Worm (Caenorhabditis elegans) whole organism, early embryonic: ENCODE measurements around the gene wdr-83.
A peak's percentile ranks its signal among the peaks of the same experiment; 100 is the strongest.

Experiments used
- B0310.2 ChIP-seq: sonication (generic microtip); optimal IDR thresholded peaks from 2 replicates; lab custom pipeline; 2016; ENCODE audit warnings: mild to moderate bottlenecking, missing genetic modification characterization, missing compliant biosample characterization
- F13C5.2 ChIP-seq: sonication (generic microtip); optimal IDR thresholded peaks from 2 replicates; lab custom pipeline; 2017; ENCODE audit warnings: mild to moderate bottlenecking, missing genetic modification characterization, inconsistent platforms, missing compliant biosample characterization
- aly-1 ChIP-seq: sonication (generic microtip); optimal IDR thresholded peaks from 2 replicates; lab custom pipeline; 2016; ENCODE audit warnings: missing genetic modification characterization, missing compliant biosample characterization
- ama-1 ChIP-seq: fragments of 150-350 bp; optimal IDR thresholded peaks from 2 replicates; lab custom pipeline; 2014
- ceh-13 ChIP-seq: fragments of 200-800 bp; sonication (Bioruptor generic); optimal IDR thresholded peaks from 2 replicates; lab custom pipeline; 2018; ENCODE audit warnings: mild to moderate bottlenecking, missing genetic modification characterization, missing compliant biosample characterization
- ceh-36 ChIP-seq: sonication (generic microtip); optimal IDR thresholded peaks from 2 replicates; lab custom pipeline; 2016; ENCODE audit warnings: missing genetic modification characterization, inconsistent platforms, missing compliant biosample characterization
- ets-7 ChIP-seq: sonication (generic microtip); optimal IDR thresholded peaks from 2 replicates; lab custom pipeline; 2016; ENCODE audit warnings: missing genotype, missing genetic modification characterization, missing compliant biosample characterization
- flt-1 ChIP-seq: fragments of 200-800 bp; sonication (Bioruptor generic); IDR thresholded peaks from 2 replicates; pipeline ENCODE4 v1.3.6; 2022; ENCODE audit warnings: missing genetic modification characterization, missing compliant biosample characterization
- hmbx-1 ChIP-seq: sonication (generic microtip); optimal IDR thresholded peaks from 2 replicates; lab custom pipeline; 2016; ENCODE audit warnings: mild to moderate bottlenecking, missing genetic modification characterization, missing compliant biosample characterization
- hmg-4 ChIP-seq: fragments of 200-800 bp; sonication (Bioruptor generic); optimal IDR thresholded peaks from 2 replicates; lab custom pipeline; 2018; ENCODE audit warnings: mild to moderate bottlenecking, missing genetic modification characterization, missing compliant biosample characterization
- hnd-1 ChIP-seq: sonication (generic microtip); optimal IDR thresholded peaks from 2 replicates; lab custom pipeline; 2016; ENCODE audit warnings: missing genetic modification characterization, missing compliant biosample characterization
- pes-1 ChIP-seq: fragments of 200-800 bp; sonication (Bioruptor generic); IDR thresholded peaks from 2 replicates; pipeline ENCODE4 v1.3.6; 2022; ENCODE audit warnings: missing genetic modification reagents, missing genetic modification characterization, missing compliant biosample characterization
- scrt-1 ChIP-seq: fragments of 200-800 bp; sonication (Bioruptor generic); IDR thresholded peaks from 2 replicates; pipeline ENCODE4 v1.3.6; 2022; ENCODE audit warnings: missing genetic modification characterization, missing compliant biosample characterization
- sea-1 ChIP-seq: fragments of 200-800 bp; sonication (Bioruptor generic); conservative IDR thresholded peaks from 2 replicates; pipeline ENCODE4 v1.3.6; 2022; ENCODE audit warnings: missing genetic modification characterization, missing compliant biosample characterization
- tbx-11 ChIP-seq: fragments of 200-800 bp; sonication (Bioruptor generic); IDR thresholded peaks from 2 replicates; pipeline ENCODE4 v1.3.6; 2022; ENCODE audit warnings: missing genetic modification characterization, missing compliant biosample characterization
- tbx-37 ChIP-seq: fragments of 200-800 bp; sonication (Bioruptor generic); conservative IDR thresholded peaks from 2 replicates; pipeline ENCODE4 v1.3.6; 2022; ENCODE audit warnings: missing genetic modification reagents, missing genetic modification characterization, missing compliant biosample characterization
- tra-4 ChIP-seq: sonication (generic microtip); optimal IDR thresholded peaks from 2 replicates; lab custom pipeline; 2017; ENCODE audit warnings: missing genetic modification characterization, missing compliant biosample characterization

The wdr-83 gene

ce11 chrII:5018578-5018977 lies 12.9 kb downstream of the wdr-83 start:
- TF ChIP-seq scrt-1 (GFP tag; lab: Robert Waterston, UW) (no peak), tbx-37 (GFP tag; lab: Robert Waterston, UW) (no peak), ets-7 (tag; lab: Kevin White, UChicago) (no peak), hmg-4 (no peak), pes-1 (GFP tag; lab: Robert Waterston, UW) (no peak), ceh-36 (tag; lab: Kevin White, UChicago) (no peak), flt-1 (GFP tag; lab: Robert Waterston, UW) (no peak), hmbx-1 (no peak), tbx-11 (no peak), hnd-1 (no peak), F13C5.2 (tag; lab: Kevin White, UChicago) (no peak), tra-4 (tag; lab: Kevin White, UChicago) (no peak)

ce11 chrII:5016977-5017585 lies 14.4 kb downstream of the wdr-83 start:
- TF ChIP-seq ama-1 (lab: Kevin White, UChicago) = no peak
- TF ChIP-seq tbx-11 = no peak
- TF ChIP-seq ets-7 (tag; lab: Kevin White, UChicago) = no peak
- TF ChIP-seq pes-1 (GFP tag; lab: Robert Waterston, UW) = no peak
- TF ChIP-seq scrt-1 (GFP tag; lab: Robert Waterston, UW) = no peak
- TF ChIP-seq tbx-37 (GFP tag; lab: Robert Waterston, UW) = no peak
- no peak for TF ChIP-seq hnd-1
- no peak for TF ChIP-seq B0310.2 (tag; lab: Kevin White, UChicago)
- no peak for TF ChIP-seq F13C5.2 (tag; lab: Kevin White, UChicago)
- TF ChIP-seq tra-4 (tag; lab: Kevin White, UChicago) = no peak
- no peak for TF ChIP-seq ceh-36 (tag; lab: Kevin White, UChicago)
- no peak for TF ChIP-seq flt-1 (GFP tag; lab: Robert Waterston, UW)
- TF ChIP-seq ceh-13 (GFP tag; lab: Kevin White, UChicago) = no peak
- TF ChIP-seq aly-1 (tag; lab: Kevin White, UChicago) = peak; percentile 42
- peak; percentile 46 for TF ChIP-seq hmg-4
- no peak for TF ChIP-seq hmbx-1
- TF ChIP-seq sea-1 (GFP tag; lab: Robert Waterston, UW) = no peak

- no peak for TF ChIP-seq hnd-1
- TF ChIP-seq sea-1 (GFP tag; lab: Robert Waterston, UW) = no peak
- no peak for TF ChIP-seq B0310.2 (tag; lab: Kevin White, UChicago)
- TF ChIP-seq tra-4 (tag; lab: Kevin White, UChicago) = no peak
- no peak for TF ChIP-seq pes-1 (GFP tag; lab: Robert Waterston, UW)
- no peak for TF ChIP-seq flt-1 (GFP tag; lab: Robert Waterston, UW)
- no peak for TF ChIP-seq tbx-37 (GFP tag; lab: Robert Waterston, UW)
- TF ChIP-seq hmbx-1 = no peak
- no peak for TF ChIP-seq ceh-36 (tag; lab: Kevin White, UChicago)
- no peak for TF ChIP-seq F13C5.2 (tag; lab: Kevin White, UChicago)
- no peak for TF ChIP-seq hmg-4
Measured at ce11 chrII:5016144-5016543, 15.4 kb downstream of the wdr-83 start.

- TF ChIP-seq hmbx-1 (no peak), hnd-1 (no peak), flt-1 (GFP tag; lab: Robert Waterston, UW) (no peak), sea-1 (GFP tag; lab: Robert Waterston, UW) (no peak)
Measured at ce11 chrII:5014399-5014798, 17.1 kb downstream of the wdr-83 start, which contains the start of gene F59A6.2. TSS of gene F59A6.2 (plus strand) at chrII:5014699.

ce11 chrII:5011978-5012377 lies 19.5 kb downstream of the wdr-83 start, which contains the start of gene F59A6.12:
TSS of gene F59A6.12 (minus strand) at chrII:5012078.
- TF ChIP-seq hnd-1 = no peak
- TF ChIP-seq flt-1 (GFP tag; lab: Robert Waterston, UW) = no peak
- TF ChIP-seq ceh-36 (tag; lab: Kevin White, UChicago) = no peak
- TF ChIP-seq hmbx-1 = no peak
- TF ChIP-seq scrt-1 (GFP tag; lab: Robert Waterston, UW) = no peak
- TF ChIP-seq tbx-37 (GFP tag; lab: Robert Waterston, UW) = no peak
- TF ChIP-seq tbx-11 = no peak
- TF ChIP-seq ets-7 (tag; lab: Kevin White, UChicago) = no peak
- no peak for TF ChIP-seq sea-1 (GFP tag; lab: Robert Waterston, UW)
- TF ChIP-seq aly-1 (tag; lab: Kevin White, UChicago) = no peak
- TF ChIP-seq ceh-13 (GFP tag; lab: Kevin White, UChicago) = no peak
- TF ChIP-seq hmg-4 = no peak
- no peak for TF ChIP-seq pes-1 (GFP tag; lab: Robert Waterston, UW)
- TF ChIP-seq ama-1 (lab: Kevin White, UChicago) = no peak
- no peak for TF ChIP-seq F13C5.2 (tag; lab: Kevin White, UChicago)
- no peak for TF ChIP-seq tra-4 (tag; lab: Kevin White, UChicago)
- no peak for TF ChIP-seq B0310.2 (tag; lab: Kevin White, UChicago)

- TF ChIP-seq tbx-11 (no peak), hnd-1 (no peak), F13C5.2 (tag; lab: Kevin White, UChicago) (no peak), tra-4 (tag; lab: Kevin White, UChicago) (no peak), ceh-36 (tag; lab: Kevin White, UChicago) (no peak), hmbx-1 (no peak), ama-1 (lab: Kevin White, UChicago) (no peak), aly-1 (tag; lab: Kevin White, UChicago) (no peak), tbx-37 (GFP tag; lab: Robert Waterston, UW) (no peak), sea-1 (GFP tag; lab: Robert Waterston, UW) (no peak), scrt-1 (GFP tag; lab: Robert Waterston, UW) (no peak), pes-1 (GFP tag; lab: Robert Waterston, UW) (no peak), hmg-4 (no peak), flt-1 (GFP tag; lab: Robert Waterston, UW) (no peak), B0310.2 (tag; lab: Kevin White, UChicago) (no peak)
Measured at ce11 chrII:5008033-5008432, 23.5 kb downstream of the wdr-83 start, which contains the start of gene F59A6.3. TSS of gene F59A6.3 (plus strand) at chrII:5008333.

- TF ChIP-seq ceh-13 (GFP tag; lab: Kevin White, UChicago) (no peak), ets-7 (tag; lab: Kevin White, UChicago) (no peak), tra-4 (tag; lab: Kevin White, UChicago) (no peak), hmg-4 (no peak), ama-1 (lab: Kevin White, UChicago) (no peak), hmbx-1 (no peak), scrt-1 (GFP tag; lab: Robert Waterston, UW) (no peak)
Measured at ce11 chrII:5004781-5005180, 26.7 kb downstream of the wdr-83 start, which contains the start of gene F59A6.4. TSS of gene F59A6.4 (plus strand) at chrII:5005081.
